Worm (Caenorhabditis elegans): Measurements from ENCODE around the gene C18D11.9.
"Not testable (repeated sequence)": the region's sequence is repeated elsewhere in the genome, so short reads cannot be mapped to it uniquely, and the experiment has no call there.

ce11 chrIII:11792295-11793256 lies 16.3 kb upstream of the C18D11.9 start, which contains the start of gene C24H11.2:
- peak; percentile 10 for TF ChIP-seq unc-86 (tag; optimal IDR thresholded peaks at IDR 0.05)
- peak; percentile 6 for TF ChIP-seq nfya-1 (tag; optimal IDR thresholded peaks at IDR 0.05)
- TF ChIP-seq pqm-1 (tag; optimal IDR thresholded peaks at IDR 0.05): peak; percentile 29
- TF ChIP-seq ama-1 (optimal IDR thresholded peaks at IDR 0.05): not testable (repeated sequence)

All from whole organism, late embryonic.